Worm (Caenorhabditis elegans): ENCODE measurements around the gene sto-4.
"Not testable (repeated sequence)": the region's sequence is repeated elsewhere in the genome, so short reads cannot be mapped to it uniquely, and the experiment has no call there.

Gene sto-4

ce11 chrX:11643767-11644235 lies at the start of gene sto-4:
Gene sto-4, plus strand, starts transcription at chrX:11644126.
- TF ChIP-seq hlh-11 (tag; optimal IDR thresholded peaks at IDR 0.05) (peak; percentile 84), gei-8 (GFP tag; optimal IDR thresholded peaks at IDR 0.05) (peak; percentile 66), F10B5.3 (tag; optimal IDR thresholded peaks at IDR 0.05) (peak; percentile 51), dve-1 (tag; optimal IDR thresholded peaks at IDR 0.05; ENCODE audit: insufficient read depth) (peak; percentile 83), nhr-237 (tag; optimal IDR thresholded peaks at IDR 0.05) (peak; percentile 9), aha-1 (tag) (peak; percentile 80), zfp-2 (tag; optimal IDR thresholded peaks at IDR 0.05) (peak; percentile 39), unc-62 (GFP tag; optimal IDR thresholded peaks at IDR 0.05 in 1 of 2) (peak in 1 of 2 experiments; percentile 15), T26A8.4 (GFP tag; IDR thresholded peaks at IDR 0.05) (peak; percentile 49), Y5F2A.4 (GFP tag; optimal IDR thresholded peaks at IDR 0.05) (peak; percentile 57), rbr-2 (tag; optimal IDR thresholded peaks at IDR 0.05) (peak; percentile 90), nhr-48 (tag; optimal IDR thresholded peaks at IDR 0.05) (peak; percentile 17), T20F7.1 (GFP tag; optimal IDR thresholded peaks at IDR 0.05) (peak; percentile 64), fkh-10 (GFP tag; optimal IDR thresholded peaks at IDR 0.05) (peak; percentile 22), mep-1 (tag; optimal IDR thresholded peaks at IDR 0.05) (peak; percentile 77), egl-43 (GFP tag; IDR thresholded peaks at IDR 0.05) (peak; percentile 41; the same call in 1 of the 2 replicates), nhr-28 (tag; optimal IDR thresholded peaks at IDR 0.05) (peak; percentile 7), hlh-30 (tag; optimal IDR thresholded peaks at IDR 0.05; ENCODE audit: insufficient read depth) (peak; percentile 67), ctbp-1 (GFP tag; IDR thresholded peaks at IDR 0.05) (peak; percentile 91), hif-1 (tag; optimal IDR thresholded peaks at IDR 0.05) (peak in 1 of 2 experiments; percentile 80), sdz-12 (GFP tag; optimal IDR thresholded peaks at IDR 0.05) (peak; percentile 52), F37D6.2 (tag; optimal IDR thresholded peaks at IDR 0.05) (peak; percentile 76), lsy-2 (tag; optimal IDR thresholded peaks at IDR 0.05) (peak in 1 of 2 experiments; percentile 28), daf-16 (GFP tag; optimal IDR thresholded peaks at IDR 0.05) (peak in 1 of 2 experiments; percentile 77), nhr-25 (tag; optimal IDR thresholded peaks at IDR 0.05; ENCODE audit: borderline replicate concordance, insufficient read depth) (peak; percentile 89), nhr-6 (tag; optimal IDR thresholded peaks at IDR 0.05) (peak; percentile 58), lin-13 (GFP tag; optimal IDR thresholded peaks at IDR 0.05) (peak; percentile 22), ceh-20 (GFP tag; IDR thresholded peaks at IDR 0.05) (peak; percentile 67), hmg-1.1 (GFP tag; IDR thresholded peaks at IDR 0.05) (peak; percentile 67), nhr-102 (tag; optimal IDR thresholded peaks at IDR 0.05) (peak; percentile 63), spr-3 (GFP tag; optimal IDR thresholded peaks at IDR 0.05) (peak; percentile 76), mxl-3 (GFP tag; optimal IDR thresholded peaks at IDR 0.05) (peak; percentile 68)
- TF ChIP-seq unc-62, daf-16 (tag; optimal IDR thresholded peaks at IDR 0.05): not testable (repeated sequence)

ce11 chrX:11596876-11597275 lies 47.0 kb upstream of the sto-4 start:
- no peak for TF ChIP-seq ama-1 (optimal IDR thresholded peaks at IDR 0.05)
- peak; percentile 5 for TF ChIP-seq aha-1 (tag)
- TF ChIP-seq jun-1 (tag; optimal IDR thresholded peaks at IDR 0.05): no peak

ce11 chrX:11598839-11599238 lies 45.1 kb upstream of the sto-4 start:
- TF ChIP-seq lin-15B (tag; optimal IDR thresholded peaks at IDR 0.05): no peak
- TF ChIP-seq zag-1 (tag; optimal IDR thresholded peaks at IDR 0.05): no peak
- no peak for TF ChIP-seq gei-8 (GFP tag; optimal IDR thresholded peaks at IDR 0.05)
- TF ChIP-seq egl-43 (GFP tag; IDR thresholded peaks at IDR 0.05): no peak
- TF ChIP-seq zip-2 (tag; optimal IDR thresholded peaks at IDR 0.05): no peak
- no peak for TF ChIP-seq lin-39 (tag; optimal IDR thresholded peaks at IDR 0.05)
- TF ChIP-seq set-16 (GFP tag; IDR thresholded peaks at IDR 0.05): no peak
- TF ChIP-seq mdt-29 (GFP tag; IDR thresholded peaks at IDR 0.05): no peak
- no peak for TF ChIP-seq lsy-2 (tag; optimal IDR thresholded peaks at IDR 0.05)
- no peak for TF ChIP-seq vab-7 (GFP tag; IDR thresholded peaks at IDR 0.05)

Measured in whole organism, L4 larva.